Fruit fly (Drosophila melanogaster) Kc167 (cell line): ENCODE results near the gene sip2.

Experiments
- Myc ChIP-seq: fragments of >200 bp; optimal IDR thresholded peaks from 2 replicates; lab custom pipeline; 2017; ENCODE audit warnings: missing external identifiers
- Sin3A ChIP-seq: fragments of >200 bp; optimal IDR thresholded peaks from 2 replicates; lab custom pipeline; 2018; ENCODE audit warnings: missing external identifiers
- h ChIP-seq: fragments of >200 bp; optimal IDR thresholded peaks from 3 replicates; lab custom pipeline; 2018; ENCODE audit warnings: missing external identifiers
- insv ChIP-seq: fragments of >200 bp; optimal IDR thresholded peaks from 3 replicates; lab custom pipeline; 2018; ENCODE audit warnings: missing external identifiers
- psq ChIP-seq: fragments of >200 bp; optimal IDR thresholded peaks from 2 replicates; lab custom pipeline; 2017; ENCODE audit warnings: missing external identifiers
- ttk ChIP-seq: sonication (Bioruptor generic); optimal IDR thresholded peaks from 2 replicates; lab custom pipeline; 2017; ENCODE audit warnings: missing external identifiers

DNA sequence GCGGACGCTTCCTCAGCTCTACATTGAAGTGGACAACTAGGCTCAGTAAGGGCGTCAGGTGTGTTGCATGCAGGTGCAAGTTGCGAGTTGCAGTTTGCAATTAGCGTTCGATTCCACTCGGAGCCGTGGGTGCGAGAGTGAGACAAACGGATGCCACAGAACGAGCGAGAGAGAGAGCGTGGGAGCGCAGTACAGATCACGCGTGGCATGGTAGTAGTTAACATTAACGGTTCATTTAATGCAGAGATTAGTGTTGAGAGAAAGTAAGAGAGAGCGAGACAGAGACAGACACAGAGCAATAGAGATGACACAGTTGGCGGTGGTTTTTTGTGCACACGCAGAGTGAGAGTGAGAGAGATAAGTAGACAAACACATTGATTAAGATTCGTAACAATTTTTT is 24.2 kb downstream of the sip2 start:
- TF ChIP-seq h (lab: Kevin White, UChicago): no peak
- no peak for TF ChIP-seq psq (lab: Kevin White, UChicago)
- TF ChIP-seq ttk (lab: Kevin White, UChicago): no peak
- no peak for TF ChIP-seq Sin3A (lab: Kevin White, UChicago)
- no peak for TF ChIP-seq Myc
- no peak for TF ChIP-seq insv (lab: Kevin White, UChicago)
